Worm (Caenorhabditis elegans): ENCODE measurements around the gene sup-1.
A peak's percentile ranks its signal among the peaks of the same experiment; 100 is the strongest.

Gene sup-1

DNA sequence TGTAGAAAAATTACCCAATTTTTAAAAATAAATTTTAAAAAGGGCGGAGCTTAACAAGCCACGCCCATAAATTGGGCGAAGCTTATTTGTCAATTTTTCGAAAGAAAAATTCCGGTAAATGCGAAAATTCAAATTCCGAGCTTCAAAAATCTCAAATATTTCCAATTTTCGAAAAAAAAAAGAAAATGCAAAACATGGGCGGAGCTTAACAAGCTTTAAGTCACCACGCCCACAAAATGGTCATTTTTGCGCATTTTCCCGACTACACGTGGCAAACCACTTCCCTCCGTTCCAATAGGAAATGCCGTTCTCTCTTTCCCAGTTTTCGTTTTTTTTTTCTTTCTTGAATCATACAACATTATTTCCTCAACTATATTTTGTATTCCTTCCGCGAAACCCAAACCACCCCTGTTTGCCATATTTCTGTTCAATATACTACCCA lies 42.9 kb downstream of the sup-1 start:
- no peak for TF ChIP-seq Y95B8A.8 (GFP tag; IDR thresholded peaks at IDR 0.05)
- TF ChIP-seq ceh-40 (GFP tag; IDR thresholded peaks at IDR 0.05), result no peak
- no peak for TF ChIP-seq attf-6 (GFP tag; IDR thresholded peaks at IDR 0.05)
- no peak for TF ChIP-seq rcor-1 (GFP tag; IDR thresholded peaks at IDR 0.05)
- 0 out of 2 replicates have a peak, but pooled peaks have one; percentile 72 for TF ChIP-seq nfya-2 (GFP tag; IDR thresholded peaks at IDR 0.05)
- TF ChIP-seq lag-1 (GFP tag; IDR thresholded peaks at IDR 0.05), result no peak
- TF ChIP-seq lsl-1 (GFP tag; optimal IDR thresholded peaks at IDR 0.05), result no peak
- TF ChIP-seq sptf-2 (GFP tag; optimal IDR thresholded peaks at IDR 0.05), result no peak
- TF ChIP-seq nfyb-1 (GFP tag; IDR thresholded peaks at IDR 0.05), result peak; percentile 76
- no peak for TF ChIP-seq ztf-22 (GFP tag; optimal IDR thresholded peaks at IDR 0.05)
- no peak for TF ChIP-seq unc-130 (GFP tag; optimal IDR thresholded peaks at IDR 0.05)
- TF ChIP-seq ztf-28 (GFP tag; IDR thresholded peaks at IDR 0.05), result no peak
- TF ChIP-seq lin-35 (GFP tag; optimal IDR thresholded peaks at IDR 0.05), result peak in 1 of 3 experiments; percentile 44
- TF ChIP-seq aptf-3 (GFP tag; IDR thresholded peaks at IDR 0.05), result no peak
- peak; percentile 16 for TF ChIP-seq F57C9.4 (tag; optimal IDR thresholded peaks at IDR 0.05)
- 0 out of 2 replicates have a peak, but pooled peaks have one; percentile 25 for TF ChIP-seq mcd-1 (GFP tag; IDR thresholded peaks at IDR 0.05)
- no peak for TF ChIP-seq fkh-3 (tag; optimal IDR thresholded peaks at IDR 0.05)
- no peak for TF ChIP-seq mes-4 (tag; optimal IDR thresholded peaks at IDR 0.05)
- TF ChIP-seq C06A6.2 (GFP tag; conservative IDR thresholded peaks at IDR 0.05), result no peak
- no peak for TF ChIP-seq sdz-38 (tag; optimal IDR thresholded peaks at IDR 0.05)
- TF ChIP-seq hlh-26 (GFP tag; conservative IDR thresholded peaks at IDR 0.05), result no peak
- TF ChIP-seq madf-8 (GFP tag; conservative IDR thresholded peaks at IDR 0.05), result no peak
- no peak for TF ChIP-seq ceh-100 (GFP tag; IDR thresholded peaks at IDR 0.05)
- TF ChIP-seq madf-10 (tag; optimal IDR thresholded peaks at IDR 0.05), result no peak
- no peak for TF ChIP-seq nhr-90 (tag; optimal IDR thresholded peaks at IDR 0.05)
- no peak for TF ChIP-seq let-607 (tag; optimal IDR thresholded peaks at IDR 0.05)
- no peak for TF ChIP-seq cebp-1 (GFP tag; IDR thresholded peaks at IDR 0.05)
- TF ChIP-seq cebp-1 (tag; optimal IDR thresholded peaks at IDR 0.05), result peak; percentile 23
- TF ChIP-seq F52B5.7 (tag; optimal IDR thresholded peaks at IDR 0.05), result peak; percentile 56
- TF ChIP-seq egl-18 (GFP tag; IDR thresholded peaks at IDR 0.05), result no peak
- no peak for TF ChIP-seq cebp-2 (GFP tag; IDR thresholded peaks at IDR 0.05)
- TF ChIP-seq Y67H2A.10 (GFP tag; conservative IDR thresholded peaks at IDR 0.05), result no peak
- TF ChIP-seq dpl-1 (GFP tag; optimal IDR thresholded peaks at IDR 0.05), result no peak
- TF ChIP-seq rpc-1 (optimal IDR thresholded peaks at IDR 0.05), result no peak
- TF ChIP-seq rpc-1 (tag; optimal IDR thresholded peaks at IDR 0.05), result no peak
- no peak for TF ChIP-seq F57A8.1 (GFP tag; optimal IDR thresholded peaks at IDR 0.05)
- no peak for TF ChIP-seq D2030.7 (GFP tag; IDR thresholded peaks at IDR 0.05)
- TF ChIP-seq him-1 (tag; optimal IDR thresholded peaks at IDR 0.05), result no peak
- no peak for TF ChIP-seq nhr-179 (tag; optimal IDR thresholded peaks at IDR 0.05)
- TF ChIP-seq lin-40 (tag; optimal IDR thresholded peaks at IDR 0.05), result no peak
- TF ChIP-seq ceh-27 (GFP tag; optimal IDR thresholded peaks at IDR 0.05), result no peak
- no peak for TF ChIP-seq T07F8.4 (tag; optimal IDR thresholded peaks at IDR 0.05)
- no peak for TF ChIP-seq Y53F4B.3 (GFP tag; IDR thresholded peaks at IDR 0.05)
- TF ChIP-seq B0019.2 (GFP tag; conservative IDR thresholded peaks at IDR 0.05), result no peak
- TF ChIP-seq ztf-25 (GFP tag; IDR thresholded peaks at IDR 0.05), result no peak
- TF ChIP-seq nhr-80 (tag; optimal IDR thresholded peaks at IDR 0.05), result no peak
- no peak for TF ChIP-seq ceh-91 (GFP tag; IDR thresholded peaks at IDR 0.05)
- TF ChIP-seq ccch-3 (GFP tag; optimal IDR thresholded peaks at IDR 0.05), result no peak
- TF ChIP-seq tbp1 (GFP tag; optimal IDR thresholded peaks at IDR 0.05), result no peak
- no peak for TF ChIP-seq nhr-27 (tag; optimal IDR thresholded peaks at IDR 0.05)
- no peak for TF ChIP-seq bed-2 (GFP tag; IDR thresholded peaks at IDR 0.05)

All from whole organism, young adult.